Fruit fly (Drosophila melanogaster) whole organism, embryonic: ENCODE measurements around the gene CG5516.

Source experiments
- B-H2 ChIP-seq: fragments of 200-800 bp; sonication (Bioruptor generic); optimal IDR thresholded peaks from 2 replicates; lab custom pipeline; 2018; ENCODE audit warnings: missing biosample characterization, mild to moderate bottlenecking, missing genetic modification characterization
- Blimp-1 ChIP-seq: fragments of 200-800 bp; sonication (Bioruptor generic); optimal IDR thresholded peaks from 3 replicates; lab custom pipeline; 2018; ENCODE audit warnings: missing biosample characterization, missing genetic modification characterization, mild to moderate bottlenecking, moderate library complexity, missing genetic modification reagents
- CG10147 ChIP-seq: fragments of 200-800 bp; sonication (Bioruptor generic); optimal IDR thresholded peaks from 2 replicates; lab custom pipeline; 2019; ENCODE audit warnings: missing biosample characterization, mild to moderate bottlenecking, missing genetic modification characterization, moderate library complexity
- CG10959 ChIP-seq: fragments of 200-800 bp; sonication (Bioruptor generic); IDR thresholded peaks from 2 replicates; pipeline ENCODE4 v1.3.6; 2022; ENCODE audit warnings: missing biosample characterization, missing genetic modification characterization
- CG11456 ChIP-seq: fragments of 200-800 bp; sonication (Bioruptor generic); IDR thresholded peaks from 3 replicates; pipeline ENCODE4 v1.3.6; 2022; ENCODE audit warnings: missing biosample characterization, missing genetic modification characterization
- CG11723 ChIP-seq: fragments of 200-800 bp; sonication (Bioruptor generic); optimal IDR thresholded peaks from 2 replicates; lab custom pipeline; 2017; ENCODE audit warnings: missing biosample characterization, mild to moderate bottlenecking, missing genetic modification characterization
- CG12104 ChIP-seq: fragments of 200-800 bp; sonication (Bioruptor generic); optimal IDR thresholded peaks from 3 replicates; lab custom pipeline; 2016; ENCODE audit warnings: missing biosample characterization, missing genetic modification characterization
- CG12219 ChIP-seq: fragments of 200-800 bp; sonication (Bioruptor generic); optimal IDR thresholded peaks from 3 replicates; lab custom pipeline; 2018; ENCODE audit warnings: missing biosample characterization, mild to moderate bottlenecking, missing genetic modification characterization
- CG13894 ChIP-seq: fragments of 200-800 bp; sonication (Bioruptor generic); optimal IDR thresholded peaks from 3 replicates; lab custom pipeline; 2018; ENCODE audit warnings: missing biosample characterization, mild to moderate bottlenecking, missing genetic modification characterization, moderate library complexity
- CG14965 ChIP-seq: fragments of 200-800 bp; sonication (Bioruptor generic); optimal IDR thresholded peaks from 2 replicates; lab custom pipeline; 2016; ENCODE audit warnings: missing biosample characterization, missing genetic modification characterization, borderline replicate concordance
- CG17361 ChIP-seq: fragments of 200-800 bp; sonication (Bioruptor generic); IDR thresholded peaks from 3 replicates; pipeline ENCODE4 v1.3.6; 2022; ENCODE audit warnings: missing biosample characterization, missing genetic modification characterization
- CG18262 ChIP-seq: fragments of 200-800 bp; optimal IDR thresholded peaks from 3 replicates; lab custom pipeline; 2019; ENCODE audit warnings: missing biosample characterization, mild to moderate bottlenecking, missing genetic modification characterization, moderate library complexity
- CG3163 ChIP-seq: fragments of 200-800 bp; sonication (Bioruptor generic); optimal IDR thresholded peaks from 3 replicates; lab custom pipeline; 2016; ENCODE audit warnings: missing biosample characterization, missing genetic modification characterization
- CG32532 ChIP-seq: fragments of 200-800 bp; sonication (Bioruptor generic); IDR thresholded peaks from 2 replicates; pipeline ENCODE4 v1.3.6; 2022; ENCODE audit warnings: missing biosample characterization, missing genetic modification characterization
- CG4424 ChIP-seq: fragments of 200-800 bp; sonication (Bioruptor generic); optimal IDR thresholded peaks from 3 replicates; lab custom pipeline; 2016; ENCODE audit warnings: missing biosample characterization, missing genetic modification characterization
- CG4854 ChIP-seq: fragments of 200-800 bp; sonication (Bioruptor generic); optimal IDR thresholded peaks from 2 replicates; lab custom pipeline; 2016; ENCODE audit warnings: missing biosample characterization, missing genetic modification characterization, inconsistent platforms
- CG7556 ChIP-seq: fragments of 200-800 bp; sonication (Bioruptor generic); optimal IDR thresholded peaks from 2 replicates; lab custom pipeline; 2017; ENCODE audit warnings: missing biosample characterization, mild to moderate bottlenecking, missing genetic modification characterization
- CG7786 ChIP-seq: fragments of 200-800 bp; sonication (Bioruptor generic); optimal IDR thresholded peaks from 2 replicates; lab custom pipeline; 2016; ENCODE audit warnings: missing biosample characterization, missing genetic modification characterization
- CG8388 ChIP-seq: fragments of 200-800 bp; sonication (Bioruptor generic); optimal IDR thresholded peaks from 2 replicates; lab custom pipeline; 2019; ENCODE audit warnings: missing biosample characterization, mild to moderate bottlenecking, missing genetic modification characterization, moderate library complexity
- CoRest ChIP-seq: fragments of 200-800 bp; sonication (Bioruptor generic); optimal IDR thresholded peaks from 3 replicates; lab custom pipeline; 2018; ENCODE audit warnings: missing biosample characterization, mild to moderate bottlenecking, missing genetic modification characterization, moderate library complexity
- Dek ChIP-seq: fragments of 200-800 bp; sonication (Bioruptor generic); optimal IDR thresholded peaks from 3 replicates; lab custom pipeline; 2019; ENCODE audit warnings: missing biosample characterization, mild to moderate bottlenecking, missing genetic modification characterization, moderate library complexity
- Dp ChIP-seq: fragments of 200-800 bp; sonication (Bioruptor generic); optimal IDR thresholded peaks from 2 replicates; lab custom pipeline; 2018; ENCODE audit warnings: missing biosample characterization, mild to moderate bottlenecking, missing genetic modification characterization, moderate library complexity
- Hand ChIP-seq: fragments of 200-800 bp; sonication (Bioruptor generic); optimal IDR thresholded peaks from 2 replicates; lab custom pipeline; 2017; ENCODE audit warnings: mild to moderate bottlenecking, missing biosample characterization, missing genetic modification reagents, missing genetic modification characterization
- Hr39 ChIP-seq: fragments of >200 bp; optimal IDR thresholded peaks from 2 replicates; lab custom pipeline; 2017
- Hsf ChIP-seq: fragments of 200-800 bp; sonication (Bioruptor generic); optimal IDR thresholded peaks from 3 replicates; lab custom pipeline; 2016; ENCODE audit warnings: missing biosample characterization, missing genetic modification characterization
- Kr ChIP-seq: fragments of 200-800 bp; sonication (Bioruptor generic); optimal IDR thresholded peaks from 2 replicates; lab custom pipeline; 2017; ENCODE audit warnings: missing biosample characterization, mild to moderate bottlenecking, missing genetic modification characterization
- Lpt ChIP-seq: fragments of >200 bp; optimal IDR thresholded peaks from 2 replicates; lab custom pipeline; 2018; ENCODE audit warnings: missing biosample characterization, missing genetic modification characterization
- Pdp1 ChIP-seq, 2 experiments: fragments of 200-800 bp; sonication (Bioruptor generic); optimal IDR thresholded peaks; 3 replicates each; lab custom pipeline; 2016; ENCODE audit warnings: missing biosample characterization in 2 of 2, missing genetic modification characterization in 2 of 2, mild to moderate bottlenecking in 1 of 2, moderate library complexity in 1 of 2
- Sin3A ChIP-seq: fragments of >200 bp; optimal IDR thresholded peaks from 2 replicates; lab custom pipeline; 2018
- Sox100B ChIP-seq: fragments of 200-800 bp; sonication (Bioruptor generic); optimal IDR thresholded peaks from 3 replicates; lab custom pipeline; 2018; ENCODE audit warnings: missing biosample characterization, mild to moderate bottlenecking, missing genetic modification characterization
- bab2 ChIP-seq: fragments of 200-800 bp; sonication (Bioruptor generic); optimal IDR thresholded peaks from 2 replicates; lab custom pipeline; 2016; ENCODE audit warnings: missing biosample characterization, missing genetic modification characterization
- btn ChIP-seq: fragments of 200-800 bp; sonication (Bioruptor generic); optimal IDR thresholded peaks from 2 replicates; lab custom pipeline; 2016; ENCODE audit warnings: missing biosample characterization, missing genetic modification characterization
- cad ChIP-seq: fragments of >200 bp; optimal IDR thresholded peaks from 2 replicates; lab custom pipeline; 2017; ENCODE audit warnings: missing biosample characterization, missing genetic modification characterization
- chif ChIP-seq, 2 experiments: fragments of 200-800 bp; sonication (Bioruptor generic); optimal IDR thresholded peaks; 3 replicates each; lab custom pipeline; 2016; ENCODE audit warnings: missing biosample characterization in 2 of 2, missing genetic modification characterization in 2 of 2
- dysf ChIP-seq: fragments of 200-800 bp; sonication (Bioruptor generic); IDR thresholded peaks from 3 replicates; pipeline ENCODE4 v1.3.6; 2022; ENCODE audit warnings: missing biosample characterization, missing genetic modification characterization
- emc ChIP-seq: fragments of 200-800 bp; sonication (Bioruptor generic); optimal IDR thresholded peaks from 2 replicates; lab custom pipeline; 2016; ENCODE audit warnings: missing biosample characterization, missing genetic modification characterization
- ham ChIP-seq: fragments of 200-800 bp; sonication (Bioruptor generic); IDR thresholded peaks from 2 replicates; pipeline ENCODE4 v1.3.6; 2022; ENCODE audit warnings: missing biosample characterization, missing genetic modification characterization
- maf-S ChIP-seq: fragments of 200-800 bp; sonication (Bioruptor generic); optimal IDR thresholded peaks from 2 replicates; lab custom pipeline; 2016; ENCODE audit warnings: missing biosample characterization, missing genetic modification characterization
- pita ChIP-seq: fragments of 200-800 bp; sonication (Bioruptor generic); optimal IDR thresholded peaks from 2 replicates; lab custom pipeline; 2017; ENCODE audit warnings: missing biosample characterization, mild to moderate bottlenecking, missing genetic modification characterization
- pum ChIP-seq: fragments of 200-800 bp; sonication (Bioruptor generic); optimal IDR thresholded peaks from 2 replicates; lab custom pipeline; 2016; ENCODE audit warnings: missing biosample characterization, missing genetic modification characterization
- ro ChIP-seq: fragments of 200-800 bp; sonication (Bioruptor generic); IDR thresholded peaks from 2 replicates; pipeline ENCODE4 v1.3.6; 2022; ENCODE audit warnings: missing biosample characterization, missing genetic modification characterization
- row ChIP-seq: fragments of 200-800 bp; sonication (Bioruptor generic); IDR thresholded peaks from 3 replicates; pipeline ENCODE4 v1.3.6; 2022; ENCODE audit warnings: missing biosample characterization, missing genetic modification characterization
- run ChIP-seq: fragments of 200-800 bp; sonication (Bioruptor generic); optimal IDR thresholded peaks from 3 replicates; lab custom pipeline; 2018; ENCODE audit warnings: missing biosample characterization, mild to moderate bottlenecking, missing genetic modification characterization
- slbo ChIP-seq: fragments of 200-800 bp; sonication (Bioruptor generic); IDR thresholded peaks from 2 replicates; pipeline ENCODE4 v1.3.6; 2022; ENCODE audit warnings: missing biosample characterization, missing genetic modification characterization
- so ChIP-seq: fragments of 200-800 bp; sonication (Bioruptor generic); IDR thresholded peaks from 3 replicates; pipeline ENCODE4 v1.3.6; 2022; ENCODE audit warnings: missing biosample characterization, missing genetic modification characterization
- stwl ChIP-seq: fragments of 200-800 bp; sonication (Bioruptor generic); optimal IDR thresholded peaks from 3 replicates; lab custom pipeline; 2018; ENCODE audit warnings: missing biosample characterization, mild to moderate bottlenecking, missing genetic modification characterization, moderate library complexity
- tll ChIP-seq, 2 experiments: fragments of 200-800 bp in 1 of 2; fragments of >200 bp in 1 of 2; sonication (Bioruptor generic) in 1 of 2; optimal IDR thresholded peaks; 2 replicates each; lab custom pipeline; 2017 to 2019; ENCODE audit warnings: missing biosample characterization in 2 of 2, missing genetic modification characterization in 2 of 2, mild to moderate bottlenecking in 1 of 2, moderate library complexity in 1 of 2
- trh ChIP-seq: fragments of 200-800 bp; sonication (Bioruptor generic); optimal IDR thresholded peaks from 2 replicates; lab custom pipeline; 2016; ENCODE audit warnings: missing biosample characterization, missing genetic modification characterization
- vfl ChIP-seq: fragments of 200-800 bp; sonication (Bioruptor generic); optimal IDR thresholded peaks from 2 replicates; lab custom pipeline; 2016; ENCODE audit warnings: missing biosample characterization, missing genetic modification characterization

The CG5516 gene

dm6 chr3R:15972298-15972978 lies 8.8 kb downstream of the CG5516 start, which contains the start of gene mor (continued):
- TF ChIP-seq tll (GFP tag; optimal IDR thresholded peaks at IDR 0.05; lab: Kevin White, UChicago) (peak in 1 of 2 experiments; percentile 39), cad (peak; percentile 67), Dp (peak; percentile 2)

dm6 chr3R:15972979-15973486 lies 9.3 kb downstream of the CG5516 start, which contains the start of gene Hel89B:
TSS of gene Hel89B (plus strand) at chr3R:15973298.
- TF ChIP-seq Sin3A (lab: Kevin White, UChicago) (peak; percentile 79), CG7556 (no peak), CG17361 (GFP tag; lab: Robert Waterston, UW) (no peak), CG8388 (GFP tag; lab: Kevin White, UChicago) (peak; percentile 23), row (GFP tag; lab: Robert Waterston, UW) (no peak), vfl (GFP tag; lab: Kevin White, UChicago) (peak; percentile 43), Sox100B (GFP tag; lab: Kevin White, UChicago) (no peak), emc (GFP tag; lab: Kevin White, UChicago) (peak; percentile 41), CG4424 (peak; percentile 48), CG11456 (GFP tag; lab: Robert Waterston, UW) (no peak), so (GFP tag; lab: Robert Waterston, UW) (no peak), CG11723 (GFP tag; lab: Kevin White, UChicago) (peak; percentile 17), stwl (tag; lab: Kevin White, UChicago) (peak; percentile 41), trh (GFP tag; lab: Kevin White, UChicago) (peak; percentile 6), CG14965 (no peak), Lpt (GFP tag; lab: Kevin White, UChicago) (no peak), CG4854 (GFP tag; lab: Kevin White, UChicago) (peak; percentile 16), btn (GFP tag; lab: Kevin White, UChicago) (no peak), CG12219 (no peak), CG3163 (GFP tag; lab: Kevin White, UChicago) (no peak), dysf (GFP tag; lab: Robert Waterston, UW) (no peak), chif (GFP tag; optimal IDR thresholded peaks at IDR 0.05; lab: Kevin White, UChicago) (peak; percentile 52 to 74), pum (GFP tag; lab: Kevin White, UChicago) (peak; percentile 75), Blimp-1 (GFP tag; lab: Kevin White, UChicago) (peak; percentile 47), Pdp1 (GFP tag; optimal IDR thresholded peaks at IDR 0.05; lab: Kevin White, UChicago) (peak; percentile 58 to 62), Hr39 (lab: Kevin White, UChicago) (no peak), pita (GFP tag; lab: Kevin White, UChicago) (no peak), Hand (GFP tag; lab: Kevin White, UChicago) (no peak), Hsf (peak; percentile 80), bab2 (GFP tag; lab: Kevin White, UChicago) (peak; percentile 73), CG32532 (GFP tag; lab: Robert Waterston, UW) (no peak), Kr (no peak), B-H2 (GFP tag; lab: Kevin White, UChicago) (peak; percentile 66), CG10147 (GFP tag; lab: Kevin White, UChicago) (peak; percentile 13), run (tag; lab: Kevin White, UChicago) (no peak), ro (no peak), CG7786 (peak; percentile 65), maf-S (GFP tag; lab: Kevin White, UChicago) (peak; percentile 43), CG10959 (no peak), CG13894 (tag; lab: Kevin White, UChicago) (peak; percentile 52), CoRest (peak; percentile 83), Dek (tag; lab: Kevin White, UChicago) (peak; percentile 64), CG12104 (no peak), slbo (GFP tag; lab: Robert Waterston, UW) (no peak), CG18262 (tag; lab: Kevin White, UChicago) (peak; percentile 45), ham (GFP tag; lab: Robert Waterston, UW) (no peak)
